Fruit fly (Drosophila melanogaster) whole organism, embryonic: ENCODE data around the gene Tusp.
A peak's percentile ranks its signal among the peaks of the same experiment; 100 is the strongest.

ENCODE experiments used
- Asciz ChIP-seq: fragments of 200-800 bp; sonication (Bioruptor generic); optimal IDR thresholded peaks from 2 replicates; lab custom pipeline; 2017; ENCODE audit warnings: missing biosample characterization, mild to moderate bottlenecking, missing genetic modification characterization, missing genetic modification reagents
- CG11456 ChIP-seq: fragments of 200-800 bp; sonication (Bioruptor generic); IDR thresholded peaks from 3 replicates; pipeline ENCODE4 v1.3.6; 2022; ENCODE audit warnings: missing biosample characterization, missing genetic modification characterization
- CG13424 ChIP-seq: fragments of 200-800 bp; sonication (Bioruptor generic); optimal IDR thresholded peaks from 2 replicates; lab custom pipeline; 2019; ENCODE audit warnings: missing biosample characterization, mild to moderate bottlenecking, missing genetic modification characterization, moderate library complexity
- CG14667 ChIP-seq: fragments of 200-800 bp; sonication (Bioruptor generic); IDR thresholded peaks from 2 replicates; pipeline ENCODE4 v1.3.6; 2022; ENCODE audit warnings: missing biosample characterization, missing genetic modification characterization
- CG14710 ChIP-seq: fragments of 200-800 bp; sonication (Bioruptor generic); optimal IDR thresholded peaks from 3 replicates; lab custom pipeline; 2019; ENCODE audit warnings: missing biosample characterization, mild to moderate bottlenecking, missing genetic modification characterization, moderate library complexity
- CG15514 ChIP-seq: fragments of 200-800 bp; sonication (Bioruptor generic); optimal IDR thresholded peaks from 3 replicates; lab custom pipeline; 2017; ENCODE audit warnings: missing biosample characterization, missing genetic modification characterization, mild to moderate bottlenecking, moderate library complexity, missing genetic modification reagents
- CG15696 ChIP-seq: fragments of 200-800 bp; sonication (Bioruptor generic); optimal IDR thresholded peaks from 2 replicates; lab custom pipeline; 2019; ENCODE audit warnings: missing biosample characterization, mild to moderate bottlenecking, missing genetic modification characterization, moderate library complexity
- CG2120 ChIP-seq: fragments of 200-800 bp; sonication (Bioruptor generic); optimal IDR thresholded peaks from 3 replicates; lab custom pipeline; 2016; ENCODE audit warnings: missing biosample characterization, missing genetic modification characterization
- CG42726 ChIP-seq: fragments of 200-800 bp; sonication (Bioruptor generic); IDR thresholded peaks from 2 replicates; pipeline ENCODE4 v1.3.6; 2022; ENCODE audit warnings: missing biosample characterization, missing genetic modification characterization; ENCODE audit not compliant: partially characterized antibody
- CG43689 ChIP-seq: fragments of 200-800 bp; sonication (Bioruptor generic); IDR thresholded peaks from 2 replicates; pipeline ENCODE4 v1.3.6; 2022; ENCODE audit warnings: missing biosample characterization, missing genetic modification characterization
- CG4820 ChIP-seq: fragments of 200-800 bp; sonication (Bioruptor generic); optimal IDR thresholded peaks from 3 replicates; lab custom pipeline; 2016; ENCODE audit warnings: missing biosample characterization, missing genetic modification characterization
- CG5245 ChIP-seq: fragments of 200-800 bp; sonication (Bioruptor generic); optimal IDR thresholded peaks from 3 replicates; lab custom pipeline; 2016; ENCODE audit warnings: missing biosample characterization, missing genetic modification characterization
- CG6175 ChIP-seq: fragments of 200-800 bp; sonication (Bioruptor generic); IDR thresholded peaks from 3 replicates; pipeline ENCODE4 v1.3.6; 2022; ENCODE audit warnings: missing biosample characterization, missing genetic modification characterization
- CG6254 ChIP-seq: fragments of 200-800 bp; sonication (Bioruptor generic); optimal IDR thresholded peaks from 3 replicates; lab custom pipeline; 2017; ENCODE audit warnings: mild to moderate bottlenecking, missing biosample characterization, missing genetic modification reagents, missing genetic modification characterization
- CG6272 ChIP-seq: fragments of 200-800 bp; sonication (Bioruptor generic); IDR thresholded peaks from 2 replicates; pipeline ENCODE4 v1.3.6; 2022; ENCODE audit warnings: missing biosample characterization, missing genetic modification characterization
- CG6683 ChIP-seq: fragments of 200-800 bp; sonication (Bioruptor generic); optimal IDR thresholded peaks from 2 replicates; lab custom pipeline; 2017; ENCODE audit warnings: missing biosample characterization, mild to moderate bottlenecking, missing genetic modification characterization, missing genetic modification reagents
- CG7357 ChIP-seq: fragments of 200-800 bp; sonication (Bioruptor generic); IDR thresholded peaks from 3 replicates; pipeline ENCODE4 v1.3.6; 2022; ENCODE audit warnings: missing biosample characterization, missing genetic modification characterization
- CG9932 ChIP-seq: fragments of 200-800 bp; sonication (Bioruptor generic); IDR thresholded peaks from 2 replicates; pipeline ENCODE4 v1.3.6; 2022; ENCODE audit warnings: missing biosample characterization, missing genetic modification characterization
- Camta ChIP-seq: fragments of 200-800 bp; sonication (Bioruptor generic); optimal IDR thresholded peaks from 2 replicates; lab custom pipeline; 2016; ENCODE audit warnings: missing biosample characterization, missing genetic modification characterization
- Dfd ChIP-seq, 2 experiments: fragments of >200 bp; optimal IDR thresholded peaks; 2 replicates each; lab custom pipeline; 2017; ENCODE audit warnings: missing biosample characterization in 2 of 2, missing genetic modification characterization in 2 of 2
- Dip3 ChIP-seq: fragments of 200-800 bp; sonication (Bioruptor generic); optimal IDR thresholded peaks from 3 replicates; lab custom pipeline; 2016; ENCODE audit warnings: missing biosample characterization, missing genetic modification characterization
- Hey ChIP-seq: fragments of 200-800 bp; sonication (Bioruptor generic); optimal IDR thresholded peaks from 3 replicates; lab custom pipeline; 2018; ENCODE audit warnings: missing biosample characterization, mild to moderate bottlenecking, missing genetic modification characterization
- Hr51 ChIP-seq, 2 experiments: fragments of 200-800 bp; sonication (Bioruptor generic); optimal IDR thresholded peaks; 2 replicates in 1 of 2; 3 replicates in 1 of 2; lab custom pipeline; 2016 to 2018; ENCODE audit warnings: missing biosample characterization in 2 of 2, missing genetic modification characterization in 2 of 2, mild to moderate bottlenecking in 1 of 2, moderate library complexity in 1 of 2
- Med ChIP-seq: fragments of 200-800 bp; sonication (Bioruptor generic); peaks from one replicate; lab custom pipeline; 2016; ENCODE audit warnings: missing biosample characterization, missing genetic modification characterization, mild to moderate bottlenecking, inconsistent platforms, moderate library complexity
- Nf-YA ChIP-seq: fragments of 200-800 bp; sonication (Bioruptor generic); IDR thresholded peaks from 2 replicates; pipeline ENCODE4 v1.3.6; 2022; ENCODE audit warnings: missing biosample characterization, missing genetic modification characterization
- Oaz ChIP-seq: fragments of 200-800 bp; sonication (Bioruptor generic); IDR thresholded peaks from 2 replicates; pipeline ENCODE4 v1.3.6; 2022; ENCODE audit warnings: missing biosample characterization, missing genetic modification characterization
- ab ChIP-seq: fragments of 200-800 bp; sonication (Bioruptor generic); optimal IDR thresholded peaks from 2 replicates; lab custom pipeline; 2016; ENCODE audit warnings: missing biosample characterization, missing genetic modification characterization
- ara ChIP-seq: fragments of 200-800 bp; sonication (Bioruptor generic); IDR thresholded peaks from 2 replicates; pipeline ENCODE4 v1.3.6; 2022; ENCODE audit warnings: missing biosample characterization, missing genetic modification characterization
- bcd ChIP-seq: fragments of 200-800 bp; sonication (Bioruptor generic); optimal IDR thresholded peaks from 2 replicates; lab custom pipeline; 2017; ENCODE audit warnings: missing biosample characterization, mild to moderate bottlenecking, missing genetic modification characterization
- bigmax ChIP-seq: fragments of 200-800 bp; sonication (Bioruptor generic); optimal IDR thresholded peaks from 2 replicates; lab custom pipeline; 2018; ENCODE audit warnings: missing biosample characterization, mild to moderate bottlenecking, missing genetic modification characterization
- dysf ChIP-seq: fragments of 200-800 bp; sonication (Bioruptor generic); IDR thresholded peaks from 3 replicates; pipeline ENCODE4 v1.3.6; 2022; ENCODE audit warnings: missing biosample characterization, missing genetic modification characterization
- emc ChIP-seq: fragments of 200-800 bp; sonication (Bioruptor generic); optimal IDR thresholded peaks from 2 replicates; lab custom pipeline; 2016; ENCODE audit warnings: missing biosample characterization, missing genetic modification characterization
- exex ChIP-seq: fragments of 200-800 bp; sonication (Bioruptor generic); optimal IDR thresholded peaks from 4 replicates; lab custom pipeline; 2018; ENCODE audit warnings: missing biosample characterization, mild to moderate bottlenecking, missing genetic modification characterization, moderate library complexity
- gcm ChIP-seq: fragments of 200-800 bp; sonication (Bioruptor generic); optimal IDR thresholded peaks from 2 replicates; lab custom pipeline; 2019; ENCODE audit warnings: missing biosample characterization, mild to moderate bottlenecking, missing genetic modification characterization, moderate library complexity
- hkb ChIP-seq, 2 experiments: fragments of 200-800 bp in 1 of 2; fragments of >200 bp in 1 of 2; sonication (Bioruptor generic) in 1 of 2; IDR thresholded peaks in 1 of 2; optimal IDR thresholded peaks in 1 of 2; 2 replicates each; pipeline versions ENCODE4 v1.3.6 to Lab custom; 2017 to 2022; ENCODE audit warnings: missing biosample characterization in 1 of 2, missing genetic modification characterization in 1 of 2
- insv ChIP-seq, 2 experiments: fragments of 200-800 bp; sonication (Bioruptor generic); optimal IDR thresholded peaks; 3 replicates each; lab custom pipeline; 2016 to 2018; ENCODE audit warnings: missing biosample characterization in 2 of 2, missing genetic modification characterization in 2 of 2
- jumu ChIP-seq: fragments of 200-800 bp; sonication (Bioruptor generic); optimal IDR thresholded peaks from 3 replicates; lab custom pipeline; 2016; ENCODE audit warnings: missing biosample characterization, missing genetic modification characterization
- kay ChIP-seq: fragments of 200-800 bp; sonication (Bioruptor generic); optimal IDR thresholded peaks from 2 replicates; lab custom pipeline; 2016; ENCODE audit warnings: missing biosample characterization, missing genetic modification characterization
- lbe ChIP-seq: fragments of 200-800 bp; sonication (Bioruptor generic); optimal IDR thresholded peaks from 2 replicates; lab custom pipeline; 2016; ENCODE audit warnings: missing biosample characterization, mild to moderate bottlenecking, missing genetic modification characterization
- lola ChIP-seq, 3 experiments: fragments of >200 bp in 2 of 3; fragments of 200-800 bp in 1 of 3; sonication (Bioruptor generic) in 1 of 3; optimal IDR thresholded peaks; 2 replicates each; lab custom pipeline; 2017 to 2019; ENCODE audit warnings: missing biosample characterization in 3 of 3, missing genetic modification characterization in 3 of 3, mild to moderate bottlenecking in 1 of 3, moderate library complexity in 1 of 3
- onecut ChIP-seq: fragments of 200-800 bp; sonication (Bioruptor generic); IDR thresholded peaks from 2 replicates; pipeline ENCODE4 v1.3.6; 2022; ENCODE audit warnings: missing biosample characterization, missing genetic modification characterization
- pzg ChIP-seq: fragments of 200-800 bp; sonication (Bioruptor generic); optimal IDR thresholded peaks from 3 replicates; lab custom pipeline; 2018; ENCODE audit warnings: missing biosample characterization, mild to moderate bottlenecking, missing genetic modification characterization, moderate library complexity
- row ChIP-seq: fragments of 200-800 bp; sonication (Bioruptor generic); IDR thresholded peaks from 3 replicates; pipeline ENCODE4 v1.3.6; 2022; ENCODE audit warnings: missing biosample characterization, missing genetic modification characterization
- run ChIP-seq: fragments of 200-800 bp; sonication (Bioruptor generic); optimal IDR thresholded peaks from 3 replicates; lab custom pipeline; 2018; ENCODE audit warnings: missing biosample characterization, mild to moderate bottlenecking, missing genetic modification characterization
- sens ChIP-seq: fragments of 200-800 bp; sonication (Bioruptor generic); peaks from one replicate; lab custom pipeline; 2016; ENCODE audit warnings: missing biosample characterization, missing genetic modification characterization
- sisA ChIP-seq: fragments of 200-800 bp; sonication (Bioruptor generic); IDR thresholded peaks from 2 replicates; pipeline ENCODE4 v1.3.6; 2022; ENCODE audit warnings: missing biosample characterization, missing genetic modification characterization
- slbo ChIP-seq: fragments of 200-800 bp; sonication (Bioruptor generic); IDR thresholded peaks from 2 replicates; pipeline ENCODE4 v1.3.6; 2022; ENCODE audit warnings: missing biosample characterization, missing genetic modification characterization
- sr ChIP-seq: fragments of 200-800 bp; sonication (Bioruptor generic); IDR thresholded peaks from 3 replicates; pipeline ENCODE4 v1.3.6; 2022; ENCODE audit warnings: missing biosample characterization, missing genetic modification characterization
- stwl ChIP-seq: fragments of 200-800 bp; sonication (Bioruptor generic); optimal IDR thresholded peaks from 3 replicates; lab custom pipeline; 2018; ENCODE audit warnings: missing biosample characterization, mild to moderate bottlenecking, missing genetic modification characterization, moderate library complexity
- tap ChIP-seq: fragments of 200-800 bp; optimal IDR thresholded peaks from 3 replicates; lab custom pipeline; 2019; ENCODE audit warnings: missing biosample characterization, mild to moderate bottlenecking, missing genetic modification characterization, moderate library complexity
- zf30C ChIP-seq: fragments of 200-800 bp; sonication (Bioruptor generic); optimal IDR thresholded peaks from 3 replicates; lab custom pipeline; 2018; ENCODE audit warnings: missing biosample characterization, mild to moderate bottlenecking, missing genetic modification characterization

Tusp gene

dm6 chr3R:27616493-27616892 lies 8.8 kb downstream of the Tusp start (continued):
- no peak for TF ChIP-seq CG42726
- no peak for TF ChIP-seq CG6272
- no peak for TF ChIP-seq CG4820
- no peak for TF ChIP-seq run
- TF ChIP-seq Dip3 = no peak
- 0 out of 3 replicates have a peak, but pooled peaks have one; percentile 15 for TF ChIP-seq row (GFP tag; lab: Robert Waterston, UW)
- TF ChIP-seq bigmax = no peak
- TF ChIP-seq ara = no peak
- TF ChIP-seq, all 482 proteins: peak for 5

dm6 chr3R:27621861-27622260 lies 14.2 kb downstream of the Tusp start:
- TF ChIP-seq Asciz = no peak
- peak; percentile 32 for TF ChIP-seq CG13424 (tag; lab: Kevin White, UChicago)
- 0 out of 2 replicates have a peak, but pooled peaks have one; percentile 4 for TF ChIP-seq CG14667 (GFP tag; lab: Robert Waterston, UW)
- no peak for TF ChIP-seq jumu (GFP tag; lab: Kevin White, UChicago)
- no peak for TF ChIP-seq zf30C
- TF ChIP-seq CG14710 = no peak
- TF ChIP-seq sens (GFP tag; lab: Kevin White, UChicago) = peak; percentile 42
- no peak for TF ChIP-seq CG43689 (GFP tag; lab: Robert Waterston, UW)
- TF ChIP-seq onecut (GFP tag; lab: Robert Waterston, UW) = no peak
- TF ChIP-seq Hr51 (GFP tag; optimal IDR thresholded peaks at IDR 0.05; lab: Kevin White, UChicago) = peak in 1 of 2 experiments; percentile 23
- no peak for TF ChIP-seq exex
- no peak for TF ChIP-seq Camta
- no peak for TF ChIP-seq kay
- no peak for TF ChIP-seq lbe (GFP tag; lab: Kevin White, UChicago)
- TF ChIP-seq Hey = no peak
- peak; percentile 47 for TF ChIP-seq CG2120 (GFP tag; lab: Kevin White, UChicago)
- TF ChIP-seq emc (GFP tag; lab: Kevin White, UChicago) = no peak
- no peak for TF ChIP-seq CG6254
- TF ChIP-seq dysf (GFP tag; lab: Robert Waterston, UW) = peak; percentile 57
- peak; percentile 65 for TF ChIP-seq slbo
- TF ChIP-seq gcm = no peak
- TF ChIP-seq CG15696 (tag; lab: Kevin White, UChicago) = no peak
- TF ChIP-seq insv (GFP tag; optimal IDR thresholded peaks at IDR 0.05; lab: Kevin White, UChicago) = no peak
- TF ChIP-seq CG7357 (GFP tag; lab: Robert Waterston, UW) = no peak
- no peak for TF ChIP-seq lola (GFP tag; optimal IDR thresholded peaks at IDR 0.05; lab: Kevin White, UChicago)
- TF ChIP-seq sr (GFP tag; lab: Robert Waterston, UW) = no peak
- no peak for TF ChIP-seq Nf-YA (GFP tag; lab: Robert Waterston, UW)
- TF ChIP-seq stwl (tag; lab: Kevin White, UChicago) = no peak
- TF ChIP-seq tap (tag; lab: Kevin White, UChicago) = no peak
- TF ChIP-seq Med (GFP tag; lab: Kevin White, UChicago) = peak; percentile 72
- no peak for TF ChIP-seq ab (GFP tag; lab: Kevin White, UChicago)
- TF ChIP-seq Dfd (GFP tag; optimal IDR thresholded peaks at IDR 0.05; lab: Kevin White, UChicago) = no peak
- no peak for TF ChIP-seq CG5245
- no peak for TF ChIP-seq hkb (optimal IDR thresholded peaks at IDR 0.05; lab: Kevin White, UChicago)
- peak; percentile 29; the same call in 1 of the 2 replicates for TF ChIP-seq hkb (GFP tag; IDR thresholded peaks at IDR 0.05; lab: Robert Waterston, UW)
- 0 out of 3 replicates have a peak, but pooled peaks have one; percentile 13 for TF ChIP-seq CG11456 (GFP tag; lab: Robert Waterston, UW)
- no peak for TF ChIP-seq Oaz (GFP tag; lab: Robert Waterston, UW)
- 0 out of 2 replicates have a peak, but pooled peaks have one; percentile 34 for TF ChIP-seq sisA (GFP tag; lab: Robert Waterston, UW)
- TF ChIP-seq CG9932 (GFP tag; lab: Robert Waterston, UW) = peak; percentile 25; the same call in 1 of the 2 replicates
- no peak for TF ChIP-seq CG6683
- TF ChIP-seq bcd (GFP tag; lab: Kevin White, UChicago) = peak; percentile 5
- no peak for TF ChIP-seq CG15514
- no peak for TF ChIP-seq CG6175
- no peak for TF ChIP-seq pzg (GFP tag; lab: Kevin White, UChicago)
